Fruit fly (Drosophila melanogaster): ENCODE data around the gene Exo70.
A peak's percentile ranks its signal among the peaks of the same experiment; 100 is the strongest.

DNA sequence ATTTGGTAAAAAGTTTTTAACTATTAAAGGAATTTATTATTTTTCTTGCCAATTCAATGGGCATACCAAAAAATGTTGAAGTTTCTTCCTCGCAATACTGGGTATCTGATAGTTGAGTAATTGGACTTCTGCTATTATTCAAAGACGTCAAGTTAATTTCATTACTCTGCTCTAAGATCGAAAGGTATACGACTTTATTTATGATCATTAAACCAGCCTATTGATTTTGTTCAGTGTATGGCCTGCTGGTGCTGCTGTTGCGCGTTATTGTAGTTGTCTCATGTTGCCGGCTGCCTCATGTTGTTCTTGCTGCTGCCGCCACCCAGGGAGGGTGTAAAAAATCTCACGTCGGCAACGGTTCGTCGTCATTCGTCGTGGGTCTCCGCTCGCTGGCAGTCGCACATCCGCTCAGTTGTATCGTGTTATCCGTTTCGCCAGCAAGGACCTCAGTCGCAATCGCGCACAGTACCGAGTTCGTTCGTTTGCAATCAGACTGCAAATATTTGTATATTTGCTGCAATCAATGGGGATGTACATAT, 16.0 kb upstream of the Exo70 start, which contains the start of gene CG7120:
- TF ChIP-seq gl (tag; optimal IDR thresholded peaks at IDR 0.05): no peak
- TF ChIP-seq D1 (tag; optimal IDR thresholded peaks at IDR 0.05): no peak
- no peak for TF ChIP-seq CG17806 (tag; optimal IDR thresholded peaks at IDR 0.05)
- TF ChIP-seq CG12605 (GFP tag; IDR thresholded peaks at IDR 0.05): no peak; the same call in 1 of the 2 replicates
- no peak for TF ChIP-seq Snoo (tag; optimal IDR thresholded peaks at IDR 0.05)
- no peak for TF ChIP-seq CG32121 (GFP tag; IDR thresholded peaks at IDR 0.05)
- peak; percentile 26 for TF ChIP-seq CG34367 (tag; optimal IDR thresholded peaks at IDR 0.05)
- no peak for TF ChIP-seq rn (GFP tag; IDR thresholded peaks at IDR 0.05)
- TF ChIP-seq CG9948 (tag; optimal IDR thresholded peaks at IDR 0.05): peak; percentile 31
- TF ChIP-seq Pif1A (GFP tag; optimal IDR thresholded peaks at IDR 0.05): peak; percentile 32
- no peak for TF ChIP-seq CG15710 (tag; optimal IDR thresholded peaks at IDR 0.05)
- TF ChIP-seq CG10348 (GFP tag; IDR thresholded peaks at IDR 0.05): no peak
- peak; percentile 43; the same call in 1 of the 3 replicates for TF ChIP-seq fd96Ca (GFP tag; IDR thresholded peaks at IDR 0.05)
